Worm (Caenorhabditis elegans) whole organism, late embryonic: ENCODE measurements around the gene trxr-1.

Experiments
- ceh-31 ChIP-seq: sonication (generic microtip); optimal IDR thresholded peaks from 2 replicates; lab custom pipeline; 2016; ENCODE audit warnings: missing genetic modification characterization, missing compliant biosample characterization
- ceh-48 ChIP-seq: sonication (generic microtip); optimal IDR thresholded peaks from 2 replicates; lab custom pipeline; 2016; ENCODE audit warnings: missing genetic modification characterization, inconsistent platforms, missing compliant biosample characterization
- dmd-4 ChIP-seq: sonication (generic microtip); optimal IDR thresholded peaks from 2 replicates; lab custom pipeline; 2016; ENCODE audit warnings: borderline replicate concordance, missing genetic modification characterization, missing compliant biosample characterization
- fkh-6 ChIP-seq: sonication (generic microtip); optimal IDR thresholded peaks from 2 replicates; lab custom pipeline; 2016; ENCODE audit warnings: missing genetic modification characterization, missing compliant biosample characterization
- hlh-8 ChIP-seq: sonication (generic microtip); optimal IDR thresholded peaks from 2 replicates; lab custom pipeline; 2016; ENCODE audit warnings: missing genotype, missing genetic modification characterization, missing compliant biosample characterization
- nfya-1 ChIP-seq: sonication (generic microtip); optimal IDR thresholded peaks from 2 replicates; lab custom pipeline; 2017; ENCODE audit warnings: missing genetic modification characterization, mild to moderate bottlenecking, missing compliant biosample characterization, antibody characterized with exemption, moderate library complexity
- pag-3 ChIP-seq: sonication (generic microtip); optimal IDR thresholded peaks from 2 replicates; lab custom pipeline; 2016; ENCODE audit warnings: missing compliant biosample characterization, missing genetic modification characterization, borderline replicate concordance
- pha-4 ChIP-seq: fragments of 150-350 bp; optimal IDR thresholded peaks from 2 replicates; lab custom pipeline; 2018; ENCODE audit warnings: missing biosample characterization, missing genetic modification reagents, missing genetic modification characterization
- pqm-1 ChIP-seq: sonication (generic microtip); optimal IDR thresholded peaks from 2 replicates; lab custom pipeline; 2016; ENCODE audit warnings: missing genetic modification characterization, missing compliant biosample characterization
- pros-1 ChIP-seq: fragments of 150-350 bp; optimal IDR thresholded peaks from 2 replicates; lab custom pipeline; 2014; ENCODE audit warnings: missing biosample characterization, missing genetic modification reagents, missing genetic modification characterization
- rnt-1 ChIP-seq: sonication (generic microtip); optimal IDR thresholded peaks from 2 replicates; lab custom pipeline; 2016; ENCODE audit warnings: missing genetic modification characterization, missing compliant biosample characterization

DNA sequence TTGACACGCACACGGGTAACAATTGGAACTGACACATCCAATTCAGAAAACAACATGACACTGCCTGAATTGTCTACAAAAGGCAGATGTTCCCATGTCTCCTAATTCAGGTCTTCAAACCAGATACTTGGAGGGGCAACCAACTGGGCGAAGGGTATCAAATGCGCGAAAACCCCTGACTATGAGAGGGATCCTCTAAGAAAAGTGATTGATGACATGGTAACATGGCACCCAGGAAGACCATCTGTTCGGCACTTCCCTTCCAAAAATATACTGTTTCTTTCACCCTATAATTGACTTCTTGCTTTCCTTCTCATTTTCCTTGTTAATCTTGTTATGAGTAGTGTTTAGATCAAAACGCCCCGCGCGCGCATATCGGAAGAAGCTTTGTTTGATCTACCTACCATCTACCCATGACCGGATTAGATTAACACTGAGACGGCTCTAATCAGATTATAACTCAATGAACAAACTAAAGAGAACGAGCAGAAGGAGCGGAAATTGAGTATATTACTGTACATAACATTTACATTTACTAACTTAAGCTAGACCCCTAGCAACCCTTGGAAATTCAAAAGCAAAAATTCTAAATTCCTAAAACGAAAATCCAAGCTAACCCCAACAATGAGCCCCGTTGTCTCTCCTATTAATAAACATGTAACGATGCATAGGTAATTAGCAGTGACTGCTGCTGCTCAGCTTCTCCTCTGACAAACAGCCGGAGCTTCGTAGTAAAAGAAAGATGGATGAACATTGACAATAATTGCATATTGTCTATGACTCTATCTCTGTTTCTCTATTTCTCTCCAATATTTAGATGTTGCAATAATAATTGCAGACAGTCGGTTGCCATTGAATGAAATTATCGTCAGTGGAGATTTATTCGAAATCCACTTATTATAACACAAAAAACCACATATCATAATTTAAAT lies 27.0 kb upstream of the trxr-1 start:
- TF ChIP-seq pha-4 (tag; lab: Kevin White, UChicago) (no peak), nfya-1 (tag; lab: Kevin White, UChicago) (no peak), ceh-48 (no peak), pros-1 (tag; lab: Kevin White, UChicago) (no peak), pqm-1 (tag; lab: Kevin White, UChicago) (no peak), pag-3 (tag; lab: Kevin White, UChicago) (no peak), hlh-8 (tag; lab: Kevin White, UChicago) (no peak), rnt-1 (tag; lab: Kevin White, UChicago) (no peak), fkh-6 (tag; lab: Kevin White, UChicago) (no peak), dmd-4 (tag; lab: Kevin White, UChicago) (no peak), ceh-31 (tag; lab: Kevin White, UChicago) (peak; percentile 32)
